Worm (Caenorhabditis elegans): ENCODE measurements around the gene C34C12.8.

Gene C34C12.8

DNA sequence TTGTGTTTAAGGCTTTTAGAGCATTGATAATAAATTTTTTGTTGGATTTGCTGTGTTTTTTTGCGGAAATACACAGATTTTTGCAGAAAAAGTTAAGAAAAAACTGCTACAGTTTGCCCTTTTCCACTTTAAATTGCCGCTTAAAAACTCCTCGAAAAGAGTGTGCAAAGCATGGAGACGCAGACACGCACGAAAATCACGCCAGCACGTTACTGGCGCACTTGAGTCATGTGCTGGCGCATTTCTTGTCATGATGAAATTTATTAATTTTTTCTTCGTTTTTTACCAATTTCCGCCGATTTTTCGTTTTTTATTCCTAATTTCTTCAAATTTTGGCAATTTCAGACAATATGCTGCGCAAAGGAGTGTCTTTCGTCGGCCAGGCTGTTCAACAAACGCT, at the start of gene C34C12.8:
Gene C34C12.8, plus strand, starts transcription at position 346 of the 400 bp plus-strand sequence.
- peak; percentile 86 for TF ChIP-seq nhr-6 (tag; optimal IDR thresholded peaks at IDR 0.05)
- TF ChIP-seq alr-1 (tag; optimal IDR thresholded peaks at IDR 0.05) = no peak
- TF ChIP-seq lin-11 (tag; optimal IDR thresholded peaks at IDR 0.05) = peak; percentile 93
- peak; percentile 97 for TF ChIP-seq nhr-25 (tag; optimal IDR thresholded peaks at IDR 0.05)
- TF ChIP-seq mdl-1 (tag; optimal IDR thresholded peaks at IDR 0.05) = peak in 1 of 2 experiments; percentile 73
- no peak for TF ChIP-seq unc-39 (tag; optimal IDR thresholded peaks at IDR 0.05)
- peak; percentile 94 for TF ChIP-seq ztf-4 (tag; optimal IDR thresholded peaks at IDR 0.05)
- peak; percentile 58 for TF ChIP-seq unc-62 (GFP tag; optimal IDR thresholded peaks at IDR 0.05)
- TF ChIP-seq sma-3 (GFP tag; optimal IDR thresholded peaks at IDR 0.05) = peak; percentile 95
- TF ChIP-seq mab-5 (tag; optimal IDR thresholded peaks at IDR 0.05) = peak; percentile 96
- peak; percentile 97 for TF ChIP-seq unc-55 (GFP tag; optimal IDR thresholded peaks at IDR 0.05)
- TF ChIP-seq elt-3 (tag; optimal IDR thresholded peaks at IDR 0.05) = no peak
- TF ChIP-seq gmeb-1 (tag; optimal IDR thresholded peaks at IDR 0.05) = peak; percentile 98
- no peak for TF ChIP-seq mbf-1 (tag; optimal IDR thresholded peaks at IDR 0.05)
- no peak for TF ChIP-seq nhr-11 (tag; optimal IDR thresholded peaks at IDR 0.05)
- TF ChIP-seq crh-2 (tag; optimal IDR thresholded peaks at IDR 0.05) = peak; percentile 96
- peak; percentile 71 for TF ChIP-seq snpc-4 (tag; optimal IDR thresholded peaks at IDR 0.05)
- peak; percentile 77 for TF ChIP-seq R02D3.7 (tag; optimal IDR thresholded peaks at IDR 0.05)
- peak; percentile 94 for TF ChIP-seq sem-4 (tag; optimal IDR thresholded peaks at IDR 0.05)
- peak; percentile 97 for TF ChIP-seq lsy-2 (tag; optimal IDR thresholded peaks at IDR 0.05)
- TF ChIP-seq lin-39 (tag; optimal IDR thresholded peaks at IDR 0.05) = no peak
- peak; percentile 96 for TF ChIP-seq nhr-21 (tag; optimal IDR thresholded peaks at IDR 0.05)
- TF ChIP-seq ztf-1 (GFP tag; conservative IDR thresholded peaks at IDR 0.05) = 0 out of 2 replicates have a peak, but pooled peaks have one; percentile 42
- TF ChIP-seq nhr-237 (tag; optimal IDR thresholded peaks at IDR 0.05) = peak; percentile 69
- peak; percentile 93 for TF ChIP-seq egl-27 (tag; optimal IDR thresholded peaks at IDR 0.05)
- TF ChIP-seq peb-1 (tag; optimal IDR thresholded peaks at IDR 0.05) = no peak
- peak; percentile 97 for TF ChIP-seq sma-9 (GFP tag; optimal IDR thresholded peaks at IDR 0.05)
- no peak for TF ChIP-seq sma-9 (tag; optimal IDR thresholded peaks at IDR 0.05)
- peak; percentile 93 for TF ChIP-seq F13H6.1 (tag; optimal IDR thresholded peaks at IDR 0.05)
- TF ChIP-seq ceh-82 (tag; optimal IDR thresholded peaks at IDR 0.05) = peak; percentile 71
- peak; percentile 81 for TF ChIP-seq zag-1 (tag; optimal IDR thresholded peaks at IDR 0.05)
- TF ChIP-seq nhr-23 (tag; optimal IDR thresholded peaks at IDR 0.05) = no peak
- TF ChIP-seq skn-1 (tag; optimal IDR thresholded peaks at IDR 0.05) = no peak
- peak; percentile 79 for TF ChIP-seq ama-1 (optimal IDR thresholded peaks at IDR 0.05)
- TF ChIP-seq C34F6.9 (tag; optimal IDR thresholded peaks at IDR 0.05) = peak; percentile 97
- TF ChIP-seq elt-1 (tag; optimal IDR thresholded peaks at IDR 0.05) = peak; percentile 41
- TF ChIP-seq nhr-10 (tag; optimal IDR thresholded peaks at IDR 0.05) = peak; percentile 85
- TF ChIP-seq nhr-77 (tag; optimal IDR thresholded peaks at IDR 0.05) = peak; percentile 85
- TF ChIP-seq aly-2 (tag; optimal IDR thresholded peaks at IDR 0.05) = peak; percentile 48
- peak; percentile 74 for TF ChIP-seq blmp-1 (tag; optimal IDR thresholded peaks at IDR 0.05; ENCODE audit: insufficient read depth)
- TF ChIP-seq fos-1 (tag; optimal IDR thresholded peaks at IDR 0.05) = peak; percentile 70
- peak; percentile 91 for TF ChIP-seq nhr-129 (tag; optimal IDR thresholded peaks at IDR 0.05)
- no peak for TF ChIP-seq nhr-12 (tag; optimal IDR thresholded peaks at IDR 0.05)
- peak; percentile 65 for TF ChIP-seq ZK546.5 (tag; optimal IDR thresholded peaks at IDR 0.05)
- peak; percentile 79 for TF ChIP-seq ceh-16 (tag; optimal IDR thresholded peaks at IDR 0.05)
- peak; percentile 94 for TF ChIP-seq lin-13 (GFP tag; optimal IDR thresholded peaks at IDR 0.05)
- TF ChIP-seq dmd-4 (tag; optimal IDR thresholded peaks at IDR 0.05) = peak; percentile 35
- no peak for TF ChIP-seq ztf-11 (tag; optimal IDR thresholded peaks at IDR 0.05)
- TF ChIP-seq Y55F3AM.14 (GFP tag; optimal IDR thresholded peaks at IDR 0.05) = peak; percentile 80

Measured in whole organism, L2 larva.